Worm (Caenorhabditis elegans): ENCODE measurements around the gene F23A7.4.

F23A7.4 gene

ce11 chrX:16199200-16199764 lies 13.1 kb upstream of the F23A7.4 start, which contains the start of gene R11.3:
Gene R11.3, minus strand, starts transcription at chrX:16199250.
- TF ChIP-seq Y53G8AR.9 (GFP tag; conservative IDR thresholded peaks at IDR 0.05), result no peak
- 0 out of 2 replicates have a peak, but pooled peaks have one; percentile 29 for TF ChIP-seq hmg-20 (GFP tag; IDR thresholded peaks at IDR 0.05)
- no peak for TF ChIP-seq F55B11.4 (tag; optimal IDR thresholded peaks at IDR 0.05; ENCODE audit: borderline replicate concordance, insufficient read depth)
- 0 out of 2 replicates have a peak, but pooled peaks have one; percentile 47 for TF ChIP-seq ekl-4 (GFP tag; IDR thresholded peaks at IDR 0.05)
- no peak for TF ChIP-seq Y56A3A.18 (GFP tag; IDR thresholded peaks at IDR 0.05)

- TF ChIP-seq tbx-9 (tag; optimal IDR thresholded peaks at IDR 0.05; ENCODE audit: borderline replicate concordance), result no peak
- TF ChIP-seq mel-28 (tag; optimal IDR thresholded peaks at IDR 0.05; ENCODE audit: borderline replicate concordance), result no peak
- no peak for TF ChIP-seq Y56A3A.18 (GFP tag; IDR thresholded peaks at IDR 0.05)
- TF ChIP-seq attf-3 (GFP tag; conservative IDR thresholded peaks at IDR 0.05), result no peak
- TF ChIP-seq ceh-91 (GFP tag; IDR thresholded peaks at IDR 0.05), result no peak
- no peak for TF ChIP-seq Y53F4B.3 (GFP tag; IDR thresholded peaks at IDR 0.05)
- TF ChIP-seq unc-130 (GFP tag; optimal IDR thresholded peaks at IDR 0.05), result no peak
- TF ChIP-seq mes-4 (tag; optimal IDR thresholded peaks at IDR 0.05), result no peak
- TF ChIP-seq pbrm-1 (GFP tag; IDR thresholded peaks at IDR 0.05), result no peak
- no peak for TF ChIP-seq lin-54 (GFP tag; optimal IDR thresholded peaks at IDR 0.05)
- TF ChIP-seq hmg-20 (GFP tag; IDR thresholded peaks at IDR 0.05), result no peak
- TF ChIP-seq egl-18 (GFP tag; IDR thresholded peaks at IDR 0.05), result no peak
- TF ChIP-seq Y67H2A.10 (GFP tag; conservative IDR thresholded peaks at IDR 0.05), result no peak
- TF ChIP-seq ama-1 (optimal IDR thresholded peaks at IDR 0.05), result no peak
- no peak for TF ChIP-seq ama-1 (GFP tag; optimal IDR thresholded peaks at IDR 0.05)
- peak; percentile 50; the same call in 1 of the 2 replicates for TF ChIP-seq zfh-2 (GFP tag; conservative IDR thresholded peaks at IDR 0.05)
- no peak for TF ChIP-seq nfya-1 (tag; optimal IDR thresholded peaks at IDR 0.05; ENCODE audit: borderline replicate concordance, insufficient read depth)
- no peak for TF ChIP-seq snpc-3.4 (tag; optimal IDR thresholded peaks at IDR 0.05)
- TF ChIP-seq rpc-1 (optimal IDR thresholded peaks at IDR 0.05), result no peak
- no peak for TF ChIP-seq rpc-1 (tag; optimal IDR thresholded peaks at IDR 0.05)
- TF ChIP-seq mxl-1 (tag; optimal IDR thresholded peaks at IDR 0.05), result no peak
- no peak for TF ChIP-seq ets-4 (GFP tag; optimal IDR thresholded peaks at IDR 0.05)
- no peak for TF ChIP-seq somi-1 (GFP tag; optimal IDR thresholded peaks at IDR 0.05)
- TF ChIP-seq tbp1 (GFP tag; optimal IDR thresholded peaks at IDR 0.05), result peak; percentile 16
- no peak for TF ChIP-seq F55B11.4 (tag; optimal IDR thresholded peaks at IDR 0.05; ENCODE audit: borderline replicate concordance, insufficient read depth)
- no peak for TF ChIP-seq ztf-25 (GFP tag; IDR thresholded peaks at IDR 0.05)
- TF ChIP-seq die-1 (tag; optimal IDR thresholded peaks at IDR 0.05), result no peak
- TF ChIP-seq F10E7.11 (tag; optimal IDR thresholded peaks at IDR 0.05), result no peak
- TF ChIP-seq sea-2 (GFP tag; IDR thresholded peaks at IDR 0.05), result no peak
- no peak for TF ChIP-seq ceh-100 (GFP tag; IDR thresholded peaks at IDR 0.05)
- TF ChIP-seq xnd-1 (tag; optimal IDR thresholded peaks at IDR 0.05), result no peak
- TF ChIP-seq lir-1 (GFP tag; conservative IDR thresholded peaks at IDR 0.05), result no peak
- no peak for TF ChIP-seq nhr-90 (tag; optimal IDR thresholded peaks at IDR 0.05)
- TF ChIP-seq B0336.3 (GFP tag; IDR thresholded peaks at IDR 0.05), result no peak; the same call in 1 of the 2 replicates
- no peak for TF ChIP-seq F37B4.10 (GFP tag; IDR thresholded peaks at IDR 0.05)
- no peak for TF ChIP-seq let-526 (GFP tag; IDR thresholded peaks at IDR 0.05)
- TF ChIP-seq lin-26 (GFP tag; IDR thresholded peaks at IDR 0.05), result no peak
- TF ChIP-seq egrh-3 (GFP tag; IDR thresholded peaks at IDR 0.05), result no peak
- no peak for TF ChIP-seq bed-2 (GFP tag; IDR thresholded peaks at IDR 0.05)
- TF ChIP-seq F22D6.2 (tag; optimal IDR thresholded peaks at IDR 0.05), result no peak
- no peak for TF ChIP-seq ekl-4 (GFP tag; IDR thresholded peaks at IDR 0.05)
- TF ChIP-seq F23B12.7 (tag; optimal IDR thresholded peaks at IDR 0.05; ENCODE audit: insufficient read depth), result no peak
- no peak for TF ChIP-seq F57C9.4 (tag; optimal IDR thresholded peaks at IDR 0.05)
- TF ChIP-seq C17E4.6 (GFP tag; IDR thresholded peaks at IDR 0.05), result 0 out of 2 replicates have a peak, but pooled peaks have one; percentile 29
- TF ChIP-seq ccch-3 (GFP tag; optimal IDR thresholded peaks at IDR 0.05), result no peak
- no peak for TF ChIP-seq ztf-3 (GFP tag; optimal IDR thresholded peaks at IDR 0.05)
Measured at ce11 chrX:16202229-16202628, 10.2 kb upstream of the F23A7.4 start.

All from whole organism, young adult.